Worm (Caenorhabditis elegans) whole organism, midembryonic: ENCODE results near the gene M03F4.6.

Experiments used
- T22C8.4 ChIP-seq: fragments of 200-800 bp; sonication (Bioruptor generic); IDR thresholded peaks from 2 replicates; pipeline ENCODE4 v1.3.6; 2022; ENCODE audit warnings: missing genetic modification characterization, missing compliant biosample characterization
- cog-1 ChIP-seq: sonication (generic microtip); optimal IDR thresholded peaks from 2 replicates; lab custom pipeline; 2016; ENCODE audit warnings: missing genetic modification characterization, missing compliant biosample characterization
- flt-1 ChIP-seq: fragments of 200-800 bp; sonication (Bioruptor generic); IDR thresholded peaks from 2 replicates; pipeline ENCODE4 v1.3.6; 2022; ENCODE audit warnings: missing genetic modification characterization, missing compliant biosample characterization
- klf-2 ChIP-seq: fragments of 200-800 bp; sonication (Bioruptor generic); conservative IDR thresholded peaks from 2 replicates; pipeline ENCODE4 v1.3.6; 2022; ENCODE audit warnings: missing genetic modification reagents, missing genetic modification characterization, missing compliant biosample characterization
- med-1 ChIP-seq: sonication (generic microtip); optimal IDR thresholded peaks from 2 replicates; lab custom pipeline; 2017; ENCODE audit warnings: missing genetic modification characterization, mild to moderate bottlenecking, missing compliant biosample characterization, antibody characterized with exemption, missing genetic modification reagents; ENCODE audit not compliant: insufficient read depth
- ref-1 ChIP-seq: fragments of 200-800 bp; sonication (Bioruptor generic); conservative IDR thresholded peaks from 2 replicates; pipeline ENCODE4 v1.3.6; 2022; ENCODE audit warnings: missing genetic modification reagents, missing genetic modification characterization, missing compliant biosample characterization
- tab-1 ChIP-seq: fragments of 200-800 bp; sonication (Bioruptor generic); IDR thresholded peaks from 2 replicates; pipeline ENCODE4 v1.3.6; 2022; ENCODE audit warnings: missing genetic modification characterization, missing compliant biosample characterization
- ztf-23 ChIP-seq: fragments of 200-800 bp; sonication (Bioruptor generic); IDR thresholded peaks from 2 replicates; pipeline ENCODE4 v1.3.6; 2022; ENCODE audit warnings: missing genetic modification reagents, missing genetic modification characterization, missing compliant biosample characterization
- ztf-29 ChIP-seq: fragments of 200-800 bp; sonication (Bioruptor generic); IDR thresholded peaks from 2 replicates; pipeline ENCODE4 v1.3.6; 2022; ENCODE audit warnings: missing genetic modification reagents, missing genetic modification characterization, missing compliant biosample characterization

The M03F4.6 gene

ce11 chrX:4978103-4978502, 9.0 kb upstream of the M03F4.6 start:
- TF ChIP-seq med-1 (GFP tag; lab: Kevin White, UChicago) (no peak), flt-1 (GFP tag; lab: Robert Waterston, UW) (0 out of 2 replicates have a peak, but pooled peaks have one; percentile 5)

ce11 chrX:4976530-4976929, 7.4 kb upstream of the M03F4.6 start, which contains the start of gene lfi-1:
lfi-1 (plus strand) TSS chrX:4976830.
- TF ChIP-seq flt-1 (GFP tag; lab: Robert Waterston, UW) (no peak), ref-1 (GFP tag; lab: Robert Waterston, UW) (no peak)

- TF ChIP-seq tab-1 (GFP tag; lab: Robert Waterston, UW) (no peak), ztf-29 (no peak), med-1 (GFP tag; lab: Kevin White, UChicago) (no peak), T22C8.4 (no peak), ref-1 (GFP tag; lab: Robert Waterston, UW) (no peak), ztf-23 (GFP tag; lab: Robert Waterston, UW) (no peak), flt-1 (GFP tag; lab: Robert Waterston, UW) (no peak), klf-2 (GFP tag; lab: Robert Waterston, UW) (no peak), cog-1 (tag; lab: Kevin White, UChicago) (no peak)
Observed at ce11 chrX:4974486-4974885, 5.4 kb upstream of the M03F4.6 start.

ce11 chrX:4972039-4972581, 3.0 kb upstream of the M03F4.6 start:
- TF ChIP-seq flt-1 (GFP tag; lab: Robert Waterston, UW) (no peak), ref-1 (GFP tag; lab: Robert Waterston, UW) (no peak), med-1 (GFP tag; lab: Kevin White, UChicago) (no peak), ztf-23 (GFP tag; lab: Robert Waterston, UW) (no peak), klf-2 (GFP tag; lab: Robert Waterston, UW) (no peak), ztf-29 (no peak), T22C8.4 (no peak), cog-1 (tag; lab: Kevin White, UChicago) (no peak), tab-1 (GFP tag; lab: Robert Waterston, UW) (no peak)

- TF ChIP-seq klf-2 (GFP tag; lab: Robert Waterston, UW) (no peak), flt-1 (GFP tag; lab: Robert Waterston, UW) (peak; percentile 40; the same call in 1 of the 2 replicates), cog-1 (tag; lab: Kevin White, UChicago) (peak; percentile 43), tab-1 (GFP tag; lab: Robert Waterston, UW) (0 out of 2 replicates have a peak, but pooled peaks have one; percentile 8), T22C8.4 (no peak), ref-1 (GFP tag; lab: Robert Waterston, UW) (no peak)
Observed at ce11 chrX:4971427-4971826, 2.3 kb upstream of the M03F4.6 start.

ce11 chrX:4970863-4971345, 1.8 kb upstream of the M03F4.6 start, which contains the start of gene calu-1:
calu-1 (minus strand) TSS chrX:4970913.
- no peak for TF ChIP-seq T22C8.4
- TF ChIP-seq ztf-29, result no peak
- no peak for TF ChIP-seq klf-2 (GFP tag; lab: Robert Waterston, UW)
- no peak for TF ChIP-seq ztf-23 (GFP tag; lab: Robert Waterston, UW)
- no peak for TF ChIP-seq ref-1 (GFP tag; lab: Robert Waterston, UW)
- TF ChIP-seq tab-1 (GFP tag; lab: Robert Waterston, UW), result no peak
- no peak for TF ChIP-seq flt-1 (GFP tag; lab: Robert Waterston, UW)
- no peak for TF ChIP-seq med-1 (GFP tag; lab: Kevin White, UChicago)
- no peak for TF ChIP-seq cog-1 (tag; lab: Kevin White, UChicago)

ce11 chrX:4965592-4965991, 3.5 kb downstream of the M03F4.6 start:
- TF ChIP-seq cog-1 (tag; lab: Kevin White, UChicago) (no peak), ref-1 (GFP tag; lab: Robert Waterston, UW) (no peak), ztf-23 (GFP tag; lab: Robert Waterston, UW) (no peak), tab-1 (GFP tag; lab: Robert Waterston, UW) (no peak), T22C8.4 (no peak), ztf-29 (no peak), klf-2 (GFP tag; lab: Robert Waterston, UW) (no peak), med-1 (GFP tag; lab: Kevin White, UChicago) (no peak), flt-1 (GFP tag; lab: Robert Waterston, UW) (no peak)

- TF ChIP-seq med-1 (GFP tag; lab: Kevin White, UChicago), result no peak
- peak; percentile 45 for TF ChIP-seq flt-1 (GFP tag; lab: Robert Waterston, UW)
- no peak for TF ChIP-seq ztf-29
- peak; percentile 56; the same call in 1 of the 2 replicates for TF ChIP-seq T22C8.4
- no peak for TF ChIP-seq klf-2 (GFP tag; lab: Robert Waterston, UW)
- peak; percentile 59 for TF ChIP-seq cog-1 (tag; lab: Kevin White, UChicago)
Observed at ce11 chrX:4961681-4962656, 7.2 kb downstream of the M03F4.6 start.
